Worm (Caenorhabditis elegans): ENCODE results near the gene F18G5.1.

DNA sequence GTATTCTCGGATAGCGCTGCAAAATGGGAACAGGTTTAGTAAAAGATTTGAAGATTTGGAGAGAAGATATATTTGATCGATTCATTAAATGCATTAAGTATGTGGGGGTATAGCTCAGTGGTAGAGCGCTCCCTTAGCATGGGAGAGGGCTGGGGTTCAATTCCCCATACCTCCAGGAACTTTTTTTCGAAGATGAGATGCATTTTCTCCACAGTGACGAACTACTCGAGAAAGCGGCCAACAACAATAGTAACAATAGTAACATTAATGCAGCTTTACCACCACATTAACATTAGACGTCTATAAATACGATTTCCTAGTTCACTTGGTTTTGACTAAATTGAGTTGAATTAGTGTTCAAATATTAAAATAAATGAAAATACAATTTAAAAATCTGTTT lies 21.9 kb upstream of the F18G5.1 start:
- TF ChIP-seq ama-1 (optimal IDR thresholded peaks at IDR 0.05) = no peak
- no peak for TF ChIP-seq hlh-30 (tag; optimal IDR thresholded peaks at IDR 0.05; ENCODE audit: insufficient read depth)
- no peak for TF ChIP-seq ceh-34 (tag; optimal IDR thresholded peaks at IDR 0.05)
- TF ChIP-seq C38D4.7 (GFP tag; optimal IDR thresholded peaks at IDR 0.05) = no peak
- no peak for TF ChIP-seq nfya-1 (tag; optimal IDR thresholded peaks at IDR 0.05)
- no peak for TF ChIP-seq fax-1 (tag; optimal IDR thresholded peaks at IDR 0.05)
- no peak for TF ChIP-seq nhr-11 (tag; optimal IDR thresholded peaks at IDR 0.05)
- TF ChIP-seq gmeb-2 (tag; optimal IDR thresholded peaks at IDR 0.05) = no peak
- TF ChIP-seq ceh-31 (tag; optimal IDR thresholded peaks at IDR 0.05) = no peak
- no peak for TF ChIP-seq sox-2 (GFP tag; IDR thresholded peaks at IDR 0.05)
- no peak for TF ChIP-seq fkh-10 (GFP tag; optimal IDR thresholded peaks at IDR 0.05)
